Fruit fly (Drosophila melanogaster): ENCODE data around the gene CG17078.

The CG17078 gene

dm6 chr2L:322915-323314, 44.9 kb upstream of the CG17078 start (continued):
- TF ChIP-seq pros (GFP tag; optimal IDR thresholded peaks at IDR 0.05) (no peak), B-H2 (GFP tag; optimal IDR thresholded peaks at IDR 0.05) (no peak), CG12299 (tag; optimal IDR thresholded peaks at IDR 0.05) (no peak), sc (optimal IDR thresholded peaks at IDR 0.05) (no peak), sc (GFP tag; optimal IDR thresholded peaks at IDR 0.05) (no peak), cas (GFP tag; IDR thresholded peaks at IDR 0.05) (no peak), caup (GFP tag; optimal IDR thresholded peaks at IDR 0.05; ENCODE audit: severe bottlenecking) (peak; percentile 4)

- TF ChIP-seq CG15514 (GFP tag; optimal IDR thresholded peaks at IDR 0.05), result peak; percentile 97
- no peak for TF ChIP-seq vvl (GFP tag; IDR thresholded peaks at IDR 0.05)
These were observed 43.8 kb upstream of the CG17078 start, which contains the start of gene CG33127 for dm6 chr2L:321793-322192. CG33127 (plus strand) TSS chr2L:322101.

- TF ChIP-seq exex (tag; optimal IDR thresholded peaks at IDR 0.05) (peak; percentile 83), CG15011 (GFP tag; optimal IDR thresholded peaks at IDR 0.05) (no peak), chif (GFP tag; optimal IDR thresholded peaks at IDR 0.05) (no peak), CG1529 (GFP tag; optimal IDR thresholded peaks at IDR 0.05) (no peak), sens (GFP tag) (no peak), CG11695 (GFP tag; IDR thresholded peaks at IDR 0.05) (no peak), CG17359 (tag; optimal IDR thresholded peaks at IDR 0.05) (no peak), Ets65A (GFP tag) (peak; percentile 19), slou (GFP tag; optimal IDR thresholded peaks at IDR 0.05) (no peak), CG3838 (GFP tag; optimal IDR thresholded peaks at IDR 0.05) (no peak)
These were observed 43.1 kb upstream of the CG17078 start, which contains the start of gene CG11911 for dm6 chr2L:321148-321547. CG11911 (minus strand) TSS chr2L:321248.

dm6 chr2L:319745-320144, 41.7 kb upstream of the CG17078 start:
- TF ChIP-seq Nf-YB (GFP tag; optimal IDR thresholded peaks at IDR 0.05) (peak; percentile 83), E2f2 (GFP tag; IDR thresholded peaks at IDR 0.05) (no peak), insv (GFP tag; optimal IDR thresholded peaks at IDR 0.05) (no peak), Nf-YC (tag; optimal IDR thresholded peaks at IDR 0.05) (peak; percentile 87), Poxn (GFP tag; IDR thresholded peaks at IDR 0.05) (no peak), Mad (GFP tag; optimal IDR thresholded peaks at IDR 0.05) (no peak), ac (GFP tag; optimal IDR thresholded peaks at IDR 0.05) (no peak), CG1647 (GFP tag; optimal IDR thresholded peaks at IDR 0.05) (no peak), exex (tag; optimal IDR thresholded peaks at IDR 0.05) (peak; percentile 80), gro (GFP tag; optimal IDR thresholded peaks at IDR 0.05) (no peak), CG8290 (GFP tag; optimal IDR thresholded peaks at IDR 0.05) (no peak), CG8290 (tag; optimal IDR thresholded peaks at IDR 0.05) (no peak), ERR (GFP tag; optimal IDR thresholded peaks at IDR 0.05) (no peak), ash1 (GFP tag; optimal IDR thresholded peaks at IDR 0.05) (no peak), bbx (GFP tag; IDR thresholded peaks at IDR 0.05; ENCODE audit: partially characterized antibody) (no peak), sc (optimal IDR thresholded peaks at IDR 0.05) (no peak), sc (GFP tag; optimal IDR thresholded peaks at IDR 0.05) (no peak), CG30403 (GFP tag; optimal IDR thresholded peaks at IDR 0.05) (no peak), CG11560 (tag; IDR thresholded peaks at IDR 0.05) (no peak), nerfin-2 (GFP tag; IDR thresholded peaks at IDR 0.05; ENCODE audit: partially characterized antibody) (no peak), org-1 (GFP tag; optimal IDR thresholded peaks at IDR 0.05) (no peak), Xbp1 (GFP tag; optimal IDR thresholded peaks at IDR 0.05) (no peak), danr (GFP tag; IDR thresholded peaks at IDR 0.05) (no peak), CG10979 (tag; optimal IDR thresholded peaks at IDR 0.05) (no peak), cas (GFP tag; IDR thresholded peaks at IDR 0.05) (no peak), bcd (GFP tag; optimal IDR thresholded peaks at IDR 0.05) (no peak), ATbp (GFP tag; optimal IDR thresholded peaks at IDR 0.05) (no peak), tll (GFP tag; optimal IDR thresholded peaks at IDR 0.05) (no peak), Nf-YA (GFP tag; IDR thresholded peaks at IDR 0.05) (no peak), dati (GFP tag; IDR thresholded peaks at IDR 0.05) (no peak), CG4404 (GFP tag; IDR thresholded peaks at IDR 0.05) (no peak), lov (optimal IDR thresholded peaks at IDR 0.05) (no peak), lov (GFP tag; IDR thresholded peaks at IDR 0.05) (no peak)
